Fruit fly (Drosophila melanogaster) whole organism, larva: ENCODE data around the gene Rab6.

Experiments used
- noc ChIP-seq: fragments of 200-800 bp; sonication (Bioruptor generic); optimal IDR thresholded peaks from 3 replicates; lab custom pipeline; 2019; ENCODE audit warnings: missing biosample characterization, mild to moderate bottlenecking, missing genetic modification characterization, moderate library complexity

Gene Rab6

DNA sequence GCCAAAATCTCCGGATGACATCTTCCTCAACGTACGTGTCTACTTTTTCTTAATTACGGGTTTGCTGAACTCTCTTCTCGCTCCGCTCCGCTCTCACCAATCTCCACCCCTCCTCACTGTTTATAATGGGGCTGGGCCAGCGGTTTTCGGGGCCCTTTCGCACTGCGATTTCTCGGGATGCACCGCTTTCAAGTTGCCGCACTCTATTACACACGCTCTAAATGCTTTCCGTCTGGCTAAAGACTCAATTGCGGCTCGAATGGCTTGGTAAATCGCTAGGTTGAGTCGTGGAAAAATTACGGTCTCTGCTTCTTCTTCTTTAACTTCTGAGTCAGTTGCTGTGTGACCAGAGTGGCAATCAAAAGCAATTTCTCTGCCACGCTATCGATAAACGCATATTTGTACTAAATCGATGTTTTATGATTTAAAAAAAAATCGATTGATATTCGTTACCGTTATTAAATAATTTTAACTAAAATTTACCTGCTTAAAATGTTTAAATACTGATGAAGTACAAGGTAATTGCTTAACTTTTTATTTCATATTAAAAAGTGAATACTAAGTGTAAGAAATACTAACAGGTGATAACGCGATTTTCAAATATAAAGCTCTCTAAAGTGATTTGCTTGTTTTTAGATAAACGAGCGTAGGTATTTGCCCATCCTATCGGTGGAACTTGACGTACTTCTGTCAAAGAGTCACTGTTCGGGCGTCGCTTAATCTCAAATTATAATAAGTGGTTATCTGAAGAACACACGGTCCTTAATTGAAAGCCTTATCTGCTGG is at the start of gene Rab6, which contains the start of gene Phae1:
Gene Rab6 (minus strand): TSS at position 338 of the 786 bp plus-strand sequence.
Gene Phae1 (plus strand): TSS at position 639 of the 786 bp plus-strand sequence.
- peak; percentile 13 for TF ChIP-seq noc (tag; lab: Kevin White, UChicago)

DNA sequence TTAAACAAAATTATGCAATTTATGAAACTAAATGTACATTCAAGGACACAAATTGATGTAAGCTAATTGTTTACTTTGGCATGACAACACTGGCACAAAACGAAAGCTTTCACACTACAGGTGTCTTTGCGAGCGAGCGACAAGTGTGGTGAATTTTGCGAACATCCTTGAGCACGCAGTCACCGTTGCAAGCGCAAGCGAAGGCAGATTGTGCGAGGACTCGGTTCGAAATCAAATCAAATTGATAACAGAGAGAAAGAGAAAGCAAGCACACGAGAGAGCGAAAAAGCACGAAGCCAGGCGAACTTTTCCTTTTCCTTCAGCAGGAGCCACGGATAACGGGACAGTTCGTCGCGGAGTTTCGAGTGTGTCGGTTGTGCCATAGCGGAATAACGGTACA is 33.5 kb upstream of the Rab6 start, which contains the start of gene CG31760:
Gene CG31760 (plus strand): TSS at position 342 of the 400 bp plus-strand sequence.
- no peak for TF ChIP-seq noc (tag; lab: Kevin White, UChicago)

DNA sequence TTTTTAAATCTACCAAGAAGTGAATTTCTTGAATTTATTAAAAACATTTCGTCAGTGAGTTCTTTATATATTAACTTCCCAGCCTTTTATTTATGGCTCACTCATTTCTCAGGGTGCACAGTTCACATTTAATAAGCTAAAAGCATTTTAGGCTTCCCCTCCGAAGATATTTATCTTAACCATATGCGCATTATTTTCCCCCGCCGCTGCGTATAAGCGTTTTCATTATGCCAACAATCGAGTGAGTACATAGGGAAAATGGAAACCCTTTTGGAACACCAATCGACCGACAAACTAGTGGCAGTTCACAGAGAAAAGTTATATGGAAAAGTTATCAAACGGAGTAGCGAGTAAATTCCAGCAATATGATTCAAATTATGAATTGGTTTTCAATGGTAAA is 28.8 kb upstream of the Rab6 start, which contains the start of gene Gr33a:
Gene Gr33a (plus strand): TSS at position 301 of the 400 bp plus-strand sequence.
- TF ChIP-seq noc (tag; lab: Kevin White, UChicago): no peak

DNA sequence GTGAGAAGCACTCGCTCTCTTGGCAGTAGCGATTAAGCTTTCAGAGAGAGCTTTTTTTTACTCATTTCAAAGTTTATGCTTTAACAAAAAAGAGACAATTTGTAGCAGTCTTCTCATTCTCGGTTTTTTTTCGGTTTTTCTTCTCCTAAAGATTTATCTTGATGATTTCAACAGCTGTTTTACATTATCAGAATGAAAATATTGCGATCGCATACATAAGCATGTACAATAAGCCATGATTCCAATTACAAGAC is 25.1 kb upstream of the Rab6 start:
- no peak for TF ChIP-seq noc (tag; lab: Kevin White, UChicago)

DNA sequence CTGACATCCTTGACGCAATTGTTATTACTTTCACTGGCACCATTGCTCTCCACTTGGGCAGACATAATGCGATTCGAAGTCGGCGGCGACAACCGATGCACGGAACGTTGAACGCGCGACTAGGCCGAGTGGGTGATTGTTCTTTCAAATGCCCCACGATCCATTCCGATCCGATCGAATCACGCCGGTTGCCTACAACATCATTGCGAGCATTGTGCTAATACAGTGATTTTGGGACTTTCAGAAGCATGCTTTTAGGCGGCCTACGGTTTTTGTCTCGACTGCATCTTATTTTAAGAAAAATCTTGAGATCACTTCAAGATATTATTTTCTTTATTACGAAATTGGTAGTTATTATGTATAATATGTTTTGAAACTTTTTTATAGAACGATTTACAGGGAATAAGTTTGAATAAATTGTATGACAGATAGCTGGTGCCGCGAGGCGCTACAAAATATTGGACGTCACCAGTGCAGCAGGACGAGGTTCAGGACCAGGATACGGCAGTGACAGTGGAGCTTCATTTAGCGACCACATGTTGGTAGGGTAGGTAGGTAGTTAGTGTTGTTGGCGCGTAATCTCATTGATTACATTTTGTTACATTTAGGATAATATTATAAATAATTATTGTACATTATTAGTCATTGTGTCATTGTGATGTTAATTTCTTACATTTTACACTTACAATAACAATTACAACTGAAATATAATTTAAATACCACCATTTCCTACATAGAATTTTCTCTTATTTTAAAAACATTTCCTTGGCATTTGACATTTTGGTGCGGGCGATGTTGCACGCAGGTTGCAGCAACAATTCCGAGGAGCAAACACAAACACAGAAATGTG is 24.6 kb upstream of the Rab6 start, which contains the start of gene rho-6:
Gene rho-6 (minus strand): TSS at position 137 of the 850 bp plus-strand sequence.
- TF ChIP-seq noc (tag; lab: Kevin White, UChicago): no peak

DNA sequence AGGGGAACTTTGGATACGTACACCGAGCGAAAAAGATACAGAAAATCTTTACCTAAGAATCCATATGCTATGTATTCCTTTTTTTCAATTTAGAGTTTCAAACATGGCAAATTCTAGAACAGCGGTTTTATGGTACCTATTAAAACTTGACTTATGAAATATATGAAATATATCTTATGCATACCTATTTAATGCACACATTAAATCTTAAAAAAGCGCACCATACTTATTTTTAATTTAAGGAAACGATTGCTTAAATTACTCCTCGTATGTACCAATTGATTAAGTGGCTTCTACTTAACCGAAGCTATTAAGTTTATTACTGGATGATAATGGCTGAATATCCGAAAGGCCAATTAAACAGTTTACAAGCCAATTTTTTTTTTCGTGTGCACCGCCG is 11.1 kb upstream of the Rab6 start:
- TF ChIP-seq noc (tag; lab: Kevin White, UChicago): no peak

DNA sequence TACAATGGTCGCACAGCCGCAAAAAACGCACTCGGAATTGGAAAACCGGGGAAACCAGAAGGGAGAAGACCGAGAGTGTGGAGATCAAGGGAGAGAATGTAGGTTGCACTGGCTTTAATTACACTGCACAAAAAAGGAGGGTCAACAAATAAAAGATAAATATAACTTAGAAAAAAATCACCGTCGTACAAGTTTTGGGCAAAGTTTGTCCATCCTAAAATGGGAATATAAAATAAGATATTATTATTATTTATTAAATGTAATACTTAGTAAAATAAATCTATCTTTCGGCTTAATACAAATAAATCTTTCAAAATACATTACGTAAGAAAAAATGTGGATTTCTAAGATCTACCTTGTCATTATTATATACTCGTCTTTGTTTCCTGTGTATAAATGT is 6.9 kb upstream of the Rab6 start:
- TF ChIP-seq noc (tag; lab: Kevin White, UChicago): no peak

DNA sequence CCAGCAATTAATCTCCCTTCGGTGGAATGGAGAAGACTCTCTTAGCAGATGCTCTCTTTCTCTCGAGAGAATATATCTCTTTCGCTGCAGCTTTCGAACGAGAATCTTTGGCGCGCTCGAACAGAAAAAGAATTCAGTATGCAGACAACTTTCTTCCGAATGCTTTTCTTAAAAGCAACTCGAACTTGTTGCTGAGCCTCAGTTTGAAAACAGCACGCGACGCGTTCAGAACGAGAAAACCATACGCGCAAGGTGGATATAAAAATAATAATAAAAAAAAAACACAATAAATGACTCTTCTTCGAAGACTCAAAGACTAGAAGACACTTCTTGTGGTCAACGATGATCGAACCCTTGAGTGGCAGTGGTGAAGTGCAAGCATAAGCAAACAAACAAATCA is 5.2 kb upstream of the Rab6 start, which contains the start of gene CG17211:
Gene CG17211 (plus strand): TSS at position 202 of the 400 bp plus-strand sequence.
- TF ChIP-seq noc (tag; lab: Kevin White, UChicago): no peak

DNA sequence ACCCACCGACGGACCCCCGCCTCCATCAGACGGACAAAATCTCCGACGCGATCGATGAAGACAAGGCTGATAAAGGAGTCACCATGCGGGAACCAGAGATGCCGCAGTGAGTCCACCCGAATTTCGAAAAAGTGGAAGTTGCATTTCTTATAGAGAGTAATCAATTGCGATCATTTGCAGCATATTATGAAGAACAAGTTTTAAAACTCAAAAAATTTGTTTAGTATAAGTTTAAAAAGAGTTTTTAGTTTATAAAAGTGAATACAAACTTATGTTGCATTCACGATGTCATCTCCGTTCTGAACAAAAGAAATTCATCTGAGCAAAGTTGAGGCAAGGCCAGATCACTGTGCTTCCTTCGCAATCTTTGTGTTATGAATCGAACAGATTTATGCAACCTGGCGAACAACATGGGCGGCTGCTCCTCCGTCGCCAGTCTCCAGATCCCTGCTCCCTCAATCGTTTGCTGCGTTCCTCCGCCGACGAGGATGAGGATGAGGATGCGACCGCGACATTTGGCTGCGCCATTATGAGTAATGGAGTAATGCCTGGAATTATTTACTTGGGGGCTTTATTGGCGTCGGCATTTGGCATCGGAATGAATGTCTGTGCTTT is 4.1 kb upstream of the Rab6 start:
- TF ChIP-seq noc (tag; lab: Kevin White, UChicago): no peak

DNA sequence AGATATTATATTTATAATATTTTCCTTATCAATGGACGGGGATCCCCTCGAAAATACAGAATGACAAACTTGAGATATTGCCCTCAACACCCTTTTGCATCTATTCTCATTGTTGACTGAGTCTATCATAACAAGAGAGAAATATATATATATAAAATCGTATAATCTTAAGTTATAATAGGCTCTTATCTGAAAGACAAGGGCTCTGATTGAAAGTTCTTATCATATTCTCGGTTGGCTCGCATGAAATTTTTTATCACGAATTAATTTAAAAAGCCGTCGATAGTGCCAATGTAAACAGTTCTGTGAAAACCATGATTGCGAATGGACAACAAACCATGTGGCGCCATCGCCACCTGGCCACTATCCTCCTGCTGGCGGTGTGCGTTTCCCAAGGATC is 1.9 kb upstream of the Rab6 start, which contains the start of gene Phae2:
Gene Phae2 (plus strand): TSS at position 301 of the 400 bp plus-strand sequence.
- TF ChIP-seq noc (tag; lab: Kevin White, UChicago): no peak

DNA sequence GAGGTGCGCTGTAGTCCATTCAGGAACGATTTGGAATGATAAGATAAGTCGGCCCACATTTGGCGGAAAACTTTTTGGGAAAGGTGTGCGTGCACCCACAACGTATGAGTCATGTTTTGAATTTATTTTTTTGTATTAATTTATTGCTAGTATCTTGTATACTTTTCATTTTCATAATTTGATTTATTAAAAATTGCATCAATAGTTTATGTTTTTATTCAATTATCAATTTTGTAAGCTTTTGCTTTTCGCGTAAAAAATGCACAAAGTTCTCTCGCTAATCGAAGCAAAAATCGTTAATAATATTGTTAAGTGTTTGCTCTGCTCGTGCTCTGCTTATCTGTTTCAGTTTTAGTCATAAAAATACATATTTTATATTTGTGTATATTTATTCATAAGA is 1.8 kb downstream of the Rab6 start:
- TF ChIP-seq noc (tag; lab: Kevin White, UChicago): no peak

DNA sequence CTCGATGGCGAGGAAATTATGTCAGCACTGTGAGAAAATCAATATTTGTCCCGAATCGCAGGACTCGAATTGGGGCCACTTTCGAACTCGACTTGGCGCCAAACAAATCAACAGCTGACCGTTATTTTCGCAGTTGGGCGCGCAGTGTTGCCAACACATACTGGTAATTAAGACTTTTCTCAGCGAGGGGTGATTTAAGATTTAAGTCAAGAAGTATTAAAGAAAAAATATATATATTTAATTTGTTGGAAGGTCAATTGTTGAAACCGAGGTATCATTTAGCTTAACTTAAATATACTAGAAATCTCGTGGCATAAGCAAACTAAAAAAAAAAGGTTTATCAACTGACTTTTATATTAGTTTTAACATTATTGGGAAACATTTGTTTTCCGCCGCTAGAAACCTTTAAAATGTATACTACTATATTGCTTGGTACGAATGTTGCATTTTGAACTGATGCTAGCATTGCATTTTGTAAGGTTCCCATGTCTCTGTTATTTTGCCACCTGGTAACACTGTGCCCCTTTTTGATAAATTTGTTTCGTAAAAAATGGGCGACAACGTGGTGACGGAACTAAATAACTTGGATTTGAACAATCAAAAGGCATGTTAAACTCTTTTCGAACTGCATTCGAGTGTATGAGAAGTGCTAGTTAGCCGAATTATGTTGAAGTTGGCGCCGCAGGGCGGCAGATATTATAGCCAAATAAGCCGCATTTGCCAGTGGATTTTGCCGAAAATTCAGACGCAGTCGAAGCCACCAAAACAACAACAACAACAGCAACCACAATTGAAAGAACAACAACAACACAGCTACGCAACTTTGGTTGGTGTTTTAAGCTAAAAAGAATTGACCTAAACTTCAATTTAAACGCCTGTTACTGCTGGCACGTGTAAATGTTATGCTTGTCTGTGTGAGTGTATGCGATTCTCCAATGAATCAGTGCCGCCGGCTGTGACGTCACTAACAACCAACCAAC is 5.4 kb downstream of the Rab6 start, which contains the start of the genes Patsas and ThrRS:
Gene Patsas (minus strand): TSS at position 55 of the 980 bp plus-strand sequence.
Gene ThrRS (plus strand): TSS at position 521 of the 980 bp plus-strand sequence.
- TF ChIP-seq noc (tag; lab: Kevin White, UChicago): peak; percentile 71

DNA sequence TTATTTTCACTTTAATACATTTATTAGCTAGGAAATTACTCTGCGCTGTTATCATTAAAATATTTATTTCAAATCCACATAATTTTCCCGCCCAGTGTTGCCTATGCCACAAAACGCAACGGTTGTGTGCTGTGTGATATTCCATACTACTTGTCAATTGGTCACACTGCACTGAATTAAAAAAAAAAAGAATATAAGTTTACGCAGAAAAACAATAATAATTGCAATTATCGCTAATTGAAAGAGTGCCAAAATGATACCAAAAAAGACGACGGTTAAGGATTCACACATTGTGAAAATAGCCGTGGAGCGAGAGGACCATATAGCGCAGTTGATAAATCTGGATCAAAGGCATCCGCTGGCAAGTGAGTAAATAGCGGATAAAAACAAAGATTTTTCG is 11.2 kb downstream of the Rab6 start, which contains the start of gene Ced-12:
Gene Ced-12 (plus strand): TSS at position 141 of the 400 bp plus-strand sequence.
- TF ChIP-seq noc (tag; lab: Kevin White, UChicago): no peak

DNA sequence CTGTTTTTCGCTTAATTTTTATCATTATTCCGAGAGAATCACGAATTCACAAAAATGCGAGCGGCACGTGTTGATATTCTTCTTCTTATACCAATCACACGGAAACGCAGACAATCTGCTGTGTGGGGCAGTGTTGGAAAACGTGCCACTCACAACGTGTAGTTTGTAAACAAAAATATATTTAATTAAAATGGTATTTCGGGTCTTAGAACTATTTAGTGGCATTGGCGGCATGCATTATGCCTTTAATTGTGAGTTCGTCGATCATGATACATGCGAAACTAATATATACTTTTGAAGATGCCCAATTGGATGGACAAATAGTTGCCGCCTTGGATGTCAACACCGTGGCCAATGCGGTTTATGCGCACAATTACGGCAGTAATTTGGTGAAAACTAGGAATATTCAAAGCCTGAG is 12.5 kb downstream of the Rab6 start, which contains the start of the genes CG6712 and Mt2:
Gene CG6712 (minus strand): TSS at position 116 of the 418 bp plus-strand sequence.
Gene Mt2 (plus strand): TSS at position 130 of the 418 bp plus-strand sequence.
- TF ChIP-seq noc (tag; lab: Kevin White, UChicago): no peak
